Worm (Caenorhabditis elegans) whole organism, young adult: ENCODE data around the gene F44E7.9.

Experiments used
- B0019.2 ChIP-seq: fragments of 200-800 bp; sonication (Bioruptor generic); conservative IDR thresholded peaks from 2 replicates; pipeline ENCODE4 v1.3.6; 2022; ENCODE audit warnings: missing genetic modification reagents, missing genetic modification characterization, missing compliant biosample characterization
- D2030.7 ChIP-seq: fragments of 200-800 bp; sonication (Bioruptor generic); IDR thresholded peaks from 2 replicates; pipeline ENCODE4 v1.3.6; 2022; ENCODE audit warnings: missing genetic modification reagents, missing genetic modification characterization, missing compliant biosample characterization
- F10E7.11 ChIP-seq: sonication (generic microtip); optimal IDR thresholded peaks from 2 replicates; lab custom pipeline; 2017; ENCODE audit warnings: mild to moderate bottlenecking, missing genetic modification characterization, moderate library complexity, missing compliant biosample characterization
- F23B12.7 ChIP-seq: sonication (generic microtip); optimal IDR thresholded peaks from 2 replicates; lab custom pipeline; 2017; ENCODE audit warnings: missing genetic modification characterization, mild to moderate bottlenecking, missing compliant biosample characterization, antibody characterized with exemption, moderate library complexity; ENCODE audit not compliant: insufficient read depth
- F37B4.10 ChIP-seq: fragments of 200-800 bp; sonication (Bioruptor generic); IDR thresholded peaks from 2 replicates; pipeline ENCODE4 v1.3.6; 2022; ENCODE audit warnings: missing genetic modification characterization, missing compliant biosample characterization
- F49E8.2 ChIP-seq: sonication (generic microtip); optimal IDR thresholded peaks from 3 replicates; lab custom pipeline; 2017; ENCODE audit warnings: missing genetic modification characterization, mild to moderate bottlenecking, missing compliant biosample characterization, antibody characterized with exemption, moderate library complexity; ENCODE audit not compliant: insufficient read depth
- F55B11.4 ChIP-seq: sonication (generic microtip); optimal IDR thresholded peaks from 2 replicates; lab custom pipeline; 2016; ENCODE audit warnings: missing compliant biosample characterization, missing genetic modification characterization, borderline replicate concordance; ENCODE audit not compliant: insufficient read depth
- F57C9.4 ChIP-seq: sonication (generic microtip); optimal IDR thresholded peaks from 2 replicates; lab custom pipeline; 2017; ENCODE audit warnings: mild to moderate bottlenecking, missing genetic modification characterization, missing compliant biosample characterization
- Y56A3A.18 ChIP-seq: fragments of 200-800 bp; sonication (Bioruptor generic); IDR thresholded peaks from 2 replicates; pipeline ENCODE4 v1.3.6; 2022; ENCODE audit warnings: missing genetic modification reagents, missing genetic modification characterization, missing compliant biosample characterization
- Y67H2A.10 ChIP-seq: fragments of 200-800 bp; sonication (Bioruptor generic); conservative IDR thresholded peaks from 2 replicates; pipeline ENCODE4 v1.3.6; 2022; ENCODE audit warnings: missing genetic modification reagents, missing genetic modification characterization, missing compliant biosample characterization
- Y79H2A.3 ChIP-seq: fragments of 200-800 bp; sonication (Bioruptor generic); conservative IDR thresholded peaks from 2 replicates; pipeline ENCODE4 v1.3.6; 2022; ENCODE audit warnings: missing genetic modification reagents, missing genetic modification characterization, missing compliant biosample characterization
- Y95B8A.8 ChIP-seq: fragments of 200-800 bp; sonication (Bioruptor generic); IDR thresholded peaks from 2 replicates; pipeline ENCODE4 v1.3.6; 2022; ENCODE audit warnings: missing genetic modification reagents, missing genetic modification characterization, missing compliant biosample characterization
- ama-1 ChIP-seq, 3 experiments: fragments of 150-350 bp in 1 of 3; sonication (generic microtip) in 2 of 3; optimal IDR thresholded peaks; 2 replicates each; lab custom pipeline; 2014 to 2018; ENCODE audit warnings: missing biosample characterization in 2 of 3, missing genetic modification characterization in 2 of 3, missing genetic modification reagents in 2 of 3
- bed-2 ChIP-seq: fragments of 200-800 bp; sonication (Bioruptor generic); IDR thresholded peaks from 2 replicates; pipeline ENCODE4 v1.3.6; 2022; ENCODE audit warnings: missing genetic modification reagents, missing genetic modification characterization, missing compliant biosample characterization
- ceh-100 ChIP-seq: fragments of 200-800 bp; sonication (Bioruptor generic); IDR thresholded peaks from 2 replicates; pipeline ENCODE4 v1.3.6; 2022; ENCODE audit warnings: missing genetic modification reagents, missing genetic modification characterization, missing compliant biosample characterization
- dpl-1 ChIP-seq: fragments of 150-350 bp; optimal IDR thresholded peaks from 2 replicates; lab custom pipeline; 2014; ENCODE audit warnings: missing biosample characterization, missing genetic modification reagents, missing genetic modification characterization
- efl-1 ChIP-seq: fragments of 150-350 bp; optimal IDR thresholded peaks from 2 replicates; lab custom pipeline; 2014; ENCODE audit warnings: missing biosample characterization, missing genetic modification reagents, missing genetic modification characterization
- egl-18 ChIP-seq: fragments of 200-800 bp; sonication (Bioruptor generic); IDR thresholded peaks from 2 replicates; pipeline ENCODE4 v1.3.6; 2022; ENCODE audit warnings: missing genetic modification reagents, missing genetic modification characterization, missing compliant biosample characterization
- egl-44 ChIP-seq: fragments of 200-800 bp; sonication (Bioruptor generic); IDR thresholded peaks from 2 replicates; pipeline ENCODE4 v1.3.6; 2022; ENCODE audit warnings: missing genetic modification reagents, missing genetic modification characterization, missing compliant biosample characterization
- him-1 ChIP-seq: sonication (generic microtip); optimal IDR thresholded peaks from 2 replicates; lab custom pipeline; 2016; ENCODE audit warnings: missing genotype, missing genetic modification reagents, missing genetic modification characterization, missing compliant biosample characterization
- hmg-1.2 ChIP-seq: fragments of 200-800 bp; sonication (Bioruptor generic); IDR thresholded peaks from 2 replicates; pipeline ENCODE4 v1.3.6; 2022; ENCODE audit warnings: missing genetic modification reagents, missing genetic modification characterization, missing compliant biosample characterization
- hmg-20 ChIP-seq: fragments of 200-800 bp; sonication (Bioruptor generic); IDR thresholded peaks from 2 replicates; pipeline ENCODE4 v1.3.6; 2022; ENCODE audit warnings: missing genetic modification reagents, missing genetic modification characterization, missing compliant biosample characterization
- lin-40 ChIP-seq: sonication (generic microtip); optimal IDR thresholded peaks from 2 replicates; lab custom pipeline; 2016; ENCODE audit warnings: missing genetic modification characterization, mild to moderate bottlenecking, missing compliant biosample characterization, missing genotype, missing genetic modification reagents
- lsy-27 ChIP-seq: sonication (generic microtip); optimal IDR thresholded peaks from 2 replicates; lab custom pipeline; 2017; ENCODE audit warnings: missing genetic modification characterization, mild to moderate bottlenecking, missing compliant biosample characterization, antibody characterized with exemption, missing genotype, borderline replicate concordance; ENCODE audit not compliant: insufficient read depth
- madf-10 ChIP-seq: sonication (generic microtip); optimal IDR thresholded peaks from 2 replicates; lab custom pipeline; 2016; ENCODE audit warnings: mild to moderate bottlenecking, missing genetic modification characterization, missing compliant biosample characterization
- madf-8 ChIP-seq: fragments of 200-800 bp; sonication (Bioruptor generic); conservative IDR thresholded peaks from 2 replicates; pipeline ENCODE4 v1.3.6; 2022; ENCODE audit warnings: missing genetic modification reagents, missing genetic modification characterization, missing compliant biosample characterization
- mes-4 ChIP-seq: sonication (generic microtip); optimal IDR thresholded peaks from 2 replicates; lab custom pipeline; 2016; ENCODE audit warnings: missing genotype, missing genetic modification characterization, missing compliant biosample characterization
- nfya-2 ChIP-seq: fragments of 200-800 bp; sonication (Bioruptor generic); IDR thresholded peaks from 2 replicates; pipeline ENCODE4 v1.3.6; 2022; ENCODE audit warnings: missing genetic modification reagents, missing genetic modification characterization, missing compliant biosample characterization
- nfyb-1 ChIP-seq: fragments of 200-800 bp; sonication (Bioruptor generic); IDR thresholded peaks from 2 replicates; pipeline ENCODE4 v1.3.6; 2022; ENCODE audit warnings: missing genetic modification reagents, missing genetic modification characterization, missing compliant biosample characterization
- nhr-80 ChIP-seq: sonication (generic microtip); optimal IDR thresholded peaks from 2 replicates; lab custom pipeline; 2016; ENCODE audit warnings: missing genetic modification characterization, missing compliant biosample characterization
- nhr-90 ChIP-seq: sonication (generic microtip); optimal IDR thresholded peaks from 2 replicates; lab custom pipeline; 2016; ENCODE audit warnings: missing genotype, mild to moderate bottlenecking, missing genetic modification characterization, missing compliant biosample characterization
- rcor-1 ChIP-seq: fragments of 200-800 bp; sonication (Bioruptor generic); IDR thresholded peaks from 2 replicates; pipeline ENCODE4 v1.3.6; 2022; ENCODE audit warnings: missing genetic modification reagents, missing genetic modification characterization, missing compliant biosample characterization
- sea-2 ChIP-seq: fragments of 200-800 bp; sonication (Bioruptor generic); IDR thresholded peaks from 2 replicates; pipeline ENCODE4 v1.3.6; 2022; ENCODE audit warnings: missing genetic modification characterization, missing compliant biosample characterization
- somi-1 ChIP-seq: fragments of 200-800 bp; sonication (Bioruptor generic); optimal IDR thresholded peaks from 2 replicates; lab custom pipeline; 2018; ENCODE audit warnings: mild to moderate bottlenecking, missing genetic modification characterization, missing compliant biosample characterization
- sptf-2 ChIP-seq: fragments of 200-800 bp; sonication (Bioruptor generic); optimal IDR thresholded peaks from 2 replicates; lab custom pipeline; 2018; ENCODE audit warnings: mild to moderate bottlenecking, missing genetic modification characterization, missing compliant biosample characterization
- unc-62 ChIP-seq: fragments of 150-350 bp; optimal IDR thresholded peaks from 2 replicates; lab custom pipeline; 2014; ENCODE audit warnings: missing biosample characterization, missing genetic modification reagents, missing genetic modification characterization
- zfh-2 ChIP-seq: fragments of 200-800 bp; sonication (Bioruptor generic); conservative IDR thresholded peaks from 2 replicates; pipeline ENCODE4 v1.3.6; 2022; ENCODE audit warnings: missing genetic modification reagents, missing genetic modification characterization, missing compliant biosample characterization
- ztf-22 ChIP-seq: fragments of 200-800 bp; sonication (Bioruptor generic); optimal IDR thresholded peaks from 2 replicates; lab custom pipeline; 2018; ENCODE audit warnings: mild to moderate bottlenecking, missing genetic modification characterization, moderate library complexity, missing compliant biosample characterization
- ztf-6 ChIP-seq: fragments of 200-800 bp; sonication (Bioruptor generic); IDR thresholded peaks from 2 replicates; pipeline ENCODE4 v1.3.6; 2022; ENCODE audit warnings: missing genetic modification reagents, missing genetic modification characterization, missing compliant biosample characterization

F44E7.9 gene

ce11 chrV:5741237-5741636 lies 49.8 kb upstream of the F44E7.9 start:
- TF ChIP-seq F37B4.10 (GFP tag; lab: Robert Waterston, UW) (no peak), egl-18 (GFP tag; lab: Robert Waterston, UW) (no peak), Y56A3A.18 (no peak), F49E8.2 (no peak), egl-44 (GFP tag; lab: Robert Waterston, UW) (no peak), B0019.2 (GFP tag; lab: Robert Waterston, UW) (no peak), ama-1 (optimal IDR thresholded peaks at IDR 0.05; lab: Kevin White, UChicago) (no peak), ama-1 (GFP tag; optimal IDR thresholded peaks at IDR 0.05; lab: Kevin White, UChicago) (no peak), F23B12.7 (tag; lab: Kevin White, UChicago) (no peak), hmg-20 (GFP tag; lab: Robert Waterston, UW) (no peak), mes-4 (tag; lab: Kevin White, UChicago) (no peak), zfh-2 (GFP tag; lab: Robert Waterston, UW) (no peak), F10E7.11 (no peak), unc-62 (no peak), him-1 (tag; lab: Kevin White, UChicago) (no peak), efl-1 (GFP tag; lab: Kevin White, UChicago) (no peak), bed-2 (GFP tag; lab: Robert Waterston, UW) (no peak)

- no peak for TF ChIP-seq ztf-22
- TF ChIP-seq hmg-1.2, result no peak
- no peak for TF ChIP-seq lin-40 (tag; lab: Kevin White, UChicago)
- no peak for TF ChIP-seq nfyb-1
- no peak for TF ChIP-seq F57C9.4 (tag; lab: Kevin White, UChicago)
- no peak for TF ChIP-seq madf-8 (GFP tag; lab: Robert Waterston, UW)
- TF ChIP-seq ztf-6 (GFP tag; lab: Robert Waterston, UW), result no peak
- no peak for TF ChIP-seq sea-2 (GFP tag; lab: Robert Waterston, UW)
- TF ChIP-seq rcor-1 (GFP tag; lab: Robert Waterston, UW), result no peak
- no peak for TF ChIP-seq ceh-100 (GFP tag; lab: Robert Waterston, UW)
- no peak for TF ChIP-seq somi-1 (GFP tag; lab: Kevin White, UChicago)
- no peak for TF ChIP-seq F55B11.4
- no peak for TF ChIP-seq unc-62
- no peak for TF ChIP-seq lsy-27
- no peak for TF ChIP-seq nfya-2 (GFP tag; lab: Robert Waterston, UW)
- TF ChIP-seq D2030.7 (GFP tag; lab: Robert Waterston, UW), result no peak
These were observed 44.8 kb upstream of the F44E7.9 start for ce11 chrV:5746237-5746636.

- TF ChIP-seq madf-10 (tag; lab: Kevin White, UChicago) (no peak), bed-2 (GFP tag; lab: Robert Waterston, UW) (no peak), nhr-90 (tag; lab: Kevin White, UChicago) (no peak), nhr-80 (tag; lab: Kevin White, UChicago) (peak; percentile 8)
- TF ChIP-seq, all 124 proteins: peak for 1
These were observed 43.5 kb upstream of the F44E7.9 start, which contains the start of gene acds-10 for ce11 chrV:5747519-5747918. Gene acds-10, plus strand, starts transcription at chrV:5747819.

DNA sequence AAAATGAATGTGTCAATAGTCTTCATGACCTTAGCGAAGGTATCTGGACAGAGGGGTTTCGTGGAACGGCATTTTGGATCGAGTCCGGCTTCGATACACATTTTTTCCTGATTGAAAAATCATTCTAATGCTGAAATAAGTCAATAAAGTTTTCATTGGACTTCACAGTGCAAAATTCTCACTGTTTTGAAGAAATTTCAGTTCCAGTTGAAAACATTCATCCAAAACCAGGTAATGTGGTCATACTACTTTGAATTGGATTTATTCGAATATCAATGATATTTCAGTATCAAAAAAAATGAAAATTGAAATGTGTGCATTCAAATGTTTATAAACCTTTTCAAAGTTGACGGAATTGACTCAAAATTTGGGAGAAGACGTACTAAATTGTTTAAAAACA lies 37.6 kb upstream of the F44E7.9 start, which contains the start of gene pgph-1:
Gene pgph-1 (minus strand): TSS at position 101 of the 400 bp plus-strand sequence.
- TF ChIP-seq sptf-2 (GFP tag; lab: Kevin White, UChicago), result no peak
- no peak for TF ChIP-seq F55B11.4
- no peak for TF ChIP-seq Y95B8A.8 (GFP tag; lab: Robert Waterston, UW)
- no peak for TF ChIP-seq dpl-1 (GFP tag; lab: Kevin White, UChicago)
- no peak for TF ChIP-seq Y79H2A.3 (GFP tag; lab: Robert Waterston, UW)
- no peak for TF ChIP-seq Y67H2A.10
